Fruit fly (Drosophila melanogaster) whole organism, prepupa: ENCODE data around the gene CG14645.

Experiments
- Blimp-1 ChIP-seq: fragments of 200-800 bp; sonication (Bioruptor generic); optimal IDR thresholded peaks from 3 replicates; lab custom pipeline; 2017; ENCODE audit warnings: missing biosample characterization, missing genetic modification characterization, mild to moderate bottlenecking, moderate library complexity, missing genetic modification reagents
- CG10631 ChIP-seq: fragments of 200-800 bp; sonication (Bioruptor generic); optimal IDR thresholded peaks from 2 replicates; lab custom pipeline; 2016; ENCODE audit warnings: missing biosample characterization, missing genetic modification characterization
- CG10669 ChIP-seq: fragments of 200-800 bp; sonication (Bioruptor generic); optimal IDR thresholded peaks from 3 replicates; lab custom pipeline; 2018; ENCODE audit warnings: missing biosample characterization, mild to moderate bottlenecking, missing genetic modification characterization, moderate library complexity
- CG11294 ChIP-seq: fragments of 200-800 bp; sonication (Bioruptor generic); IDR thresholded peaks from 2 replicates; pipeline ENCODE4 v1.3.6; 2022; ENCODE audit warnings: missing biosample characterization, missing genetic modification characterization
- CG11762 ChIP-seq: fragments of 200-800 bp; sonication (Bioruptor generic); optimal IDR thresholded peaks from 3 replicates; lab custom pipeline; 2016; ENCODE audit warnings: missing biosample characterization, missing genetic modification characterization; ENCODE audit not compliant: insufficient read depth
- CG11902 ChIP-seq: fragments of 200-800 bp; sonication (Bioruptor generic); optimal IDR thresholded peaks from 3 replicates; lab custom pipeline; 2016; ENCODE audit warnings: missing biosample characterization, missing genetic modification characterization
- CG1621 ChIP-seq: fragments of 200-800 bp; sonication (Bioruptor generic); optimal IDR thresholded peaks from 3 replicates; lab custom pipeline; 2018; ENCODE audit warnings: missing biosample characterization, mild to moderate bottlenecking, missing genetic modification characterization
- CG3032 ChIP-seq: fragments of 200-800 bp; optimal IDR thresholded peaks from 2 replicates; lab custom pipeline; 2019; ENCODE audit warnings: missing biosample characterization, mild to moderate bottlenecking, missing genetic modification characterization, moderate library complexity
- CG31627 ChIP-seq: fragments of 200-800 bp; sonication (Bioruptor generic); optimal IDR thresholded peaks from 3 replicates; lab custom pipeline; 2016; ENCODE audit warnings: missing biosample characterization, missing genetic modification characterization
- CG32006 ChIP-seq: fragments of 200-800 bp; sonication (Bioruptor generic); optimal IDR thresholded peaks from 3 replicates; lab custom pipeline; 2017; ENCODE audit warnings: missing biosample characterization, mild to moderate bottlenecking, missing genetic modification characterization
- CG34406 ChIP-seq: fragments of 200-800 bp; sonication (Bioruptor generic); optimal IDR thresholded peaks from 3 replicates; lab custom pipeline; 2016; ENCODE audit warnings: missing biosample characterization, missing genetic modification characterization
- CG3919 ChIP-seq: fragments of 200-800 bp; sonication (Bioruptor generic); optimal IDR thresholded peaks from 3 replicates; lab custom pipeline; 2016; ENCODE audit warnings: missing biosample characterization, missing genetic modification characterization
- CG6163 ChIP-seq: fragments of 200-800 bp; sonication (Bioruptor generic); IDR thresholded peaks from 3 replicates; pipeline ENCODE4 v1.3.6; 2022; ENCODE audit warnings: missing biosample characterization, missing genetic modification characterization
- CG6276 ChIP-seq: fragments of 200-800 bp; sonication (Bioruptor generic); optimal IDR thresholded peaks from 2 replicates; lab custom pipeline; 2017; ENCODE audit warnings: missing biosample characterization, mild to moderate bottlenecking, missing genetic modification characterization
- CG6792 ChIP-seq: fragments of 200-800 bp; sonication (Bioruptor generic); optimal IDR thresholded peaks from 3 replicates; lab custom pipeline; 2016; ENCODE audit warnings: missing biosample characterization, missing genetic modification characterization
- CG7368 ChIP-seq: fragments of 200-800 bp; sonication (Bioruptor generic); optimal IDR thresholded peaks from 3 replicates; lab custom pipeline; 2016; ENCODE audit warnings: missing biosample characterization, missing genetic modification characterization
- CG8119 ChIP-seq: fragments of 200-800 bp; sonication (Bioruptor generic); IDR thresholded peaks from 3 replicates; pipeline ENCODE4 v1.3.6; 2022; ENCODE audit warnings: missing biosample characterization, missing genetic modification characterization
- CG8632 ChIP-seq: fragments of 200-800 bp; sonication (Bioruptor generic); optimal IDR thresholded peaks from 3 replicates; lab custom pipeline; 2016; ENCODE audit warnings: missing biosample characterization, missing genetic modification characterization
- CG9139 ChIP-seq: fragments of 200-800 bp; sonication (Bioruptor generic); optimal IDR thresholded peaks from 3 replicates; lab custom pipeline; 2017; ENCODE audit warnings: missing biosample characterization, mild to moderate bottlenecking, missing genetic modification characterization
- Eip75B ChIP-seq: fragments of 200-800 bp; sonication (Bioruptor generic); optimal IDR thresholded peaks from 3 replicates; lab custom pipeline; 2016; ENCODE audit warnings: missing biosample characterization, missing genetic modification characterization
- Gug ChIP-seq: fragments of 200-800 bp; sonication (Bioruptor generic); IDR thresholded peaks from 2 replicates; pipeline ENCODE4 v1.3.6; 2022; ENCODE audit warnings: missing biosample characterization, missing genetic modification characterization
- Hr39 ChIP-seq: fragments of 200-800 bp; sonication (Bioruptor generic); optimal IDR thresholded peaks from 2 replicates; lab custom pipeline; 2016; ENCODE audit warnings: missing biosample characterization, missing genetic modification characterization
- Hr4 ChIP-seq: fragments of 200-800 bp; sonication (Bioruptor generic); optimal IDR thresholded peaks from 3 replicates; lab custom pipeline; 2016; ENCODE audit warnings: missing biosample characterization, missing genetic modification characterization
- Lpt ChIP-seq: fragments of 200-800 bp; sonication (Bioruptor generic); optimal IDR thresholded peaks from 3 replicates; lab custom pipeline; 2016; ENCODE audit warnings: missing biosample characterization, missing genetic modification characterization
- OdsH ChIP-seq: fragments of 200-800 bp; sonication (Bioruptor generic); optimal IDR thresholded peaks from 3 replicates; lab custom pipeline; 2016; ENCODE audit warnings: missing biosample characterization, missing genetic modification characterization
- Sox14 ChIP-seq: fragments of 200-800 bp; sonication (Bioruptor generic); optimal IDR thresholded peaks from 3 replicates; lab custom pipeline; 2016; ENCODE audit warnings: missing biosample characterization, missing genetic modification characterization
- achi ChIP-seq: fragments of 200-800 bp; sonication (Bioruptor generic); optimal IDR thresholded peaks from 3 replicates; lab custom pipeline; 2016; ENCODE audit warnings: missing biosample characterization, missing genetic modification characterization
- cyc ChIP-seq: fragments of 200-800 bp; sonication (Bioruptor generic); optimal IDR thresholded peaks from 3 replicates; lab custom pipeline; 2016; ENCODE audit warnings: missing biosample characterization, missing genetic modification characterization
- dsx ChIP-seq: fragments of 200-800 bp; optimal IDR thresholded peaks from 3 replicates; lab custom pipeline; 2019; ENCODE audit warnings: missing biosample characterization, mild to moderate bottlenecking, missing genetic modification characterization, moderate library complexity; ENCODE audit not compliant: poor library complexity, severe bottlenecking
- eg ChIP-seq: fragments of 200-800 bp; sonication (Bioruptor generic); IDR thresholded peaks from 3 replicates; pipeline ENCODE4 v1.3.6; 2022; ENCODE audit warnings: missing biosample characterization, missing genetic modification characterization
- fd59A ChIP-seq: fragments of 200-800 bp; sonication (Bioruptor generic); optimal IDR thresholded peaks from 2 replicates; lab custom pipeline; 2017; ENCODE audit warnings: missing biosample characterization, mild to moderate bottlenecking, missing genetic modification characterization, missing genetic modification reagents
- fd85E ChIP-seq: fragments of 200-800 bp; sonication (Bioruptor generic); optimal IDR thresholded peaks from 3 replicates; lab custom pipeline; 2016; ENCODE audit warnings: missing biosample characterization, missing genetic modification characterization
- fkh ChIP-seq: fragments of 200-800 bp; sonication (Bioruptor generic); optimal IDR thresholded peaks from 3 replicates; lab custom pipeline; 2017; ENCODE audit warnings: missing biosample characterization, mild to moderate bottlenecking, missing genetic modification characterization, moderate library complexity
- lz ChIP-seq: fragments of 200-800 bp; sonication (Bioruptor generic); optimal IDR thresholded peaks from 3 replicates; lab custom pipeline; 2016; ENCODE audit warnings: missing biosample characterization, missing genetic modification characterization
- net ChIP-seq: fragments of 200-800 bp; sonication (Bioruptor generic); optimal IDR thresholded peaks from 3 replicates; lab custom pipeline; 2016; ENCODE audit warnings: missing biosample characterization, missing genetic modification characterization
- pdm3 ChIP-seq: fragments of 200-800 bp; sonication (Bioruptor generic); optimal IDR thresholded peaks from 3 replicates; lab custom pipeline; 2016; ENCODE audit warnings: missing biosample characterization, missing genetic modification characterization
- salr ChIP-seq, 2 experiments: fragments of 200-800 bp; sonication (Bioruptor generic); optimal IDR thresholded peaks; 3 replicates each; lab custom pipeline; 2016 to 2018; ENCODE audit warnings: missing biosample characterization in 2 of 2, missing genetic modification characterization in 2 of 2, mild to moderate bottlenecking in 1 of 2
- spab ChIP-seq: fragments of 200-800 bp; sonication (Bioruptor generic); optimal IDR thresholded peaks from 2 replicates; lab custom pipeline; 2017; ENCODE audit warnings: missing biosample characterization, mild to moderate bottlenecking, missing genetic modification characterization, missing genetic modification reagents
- ss ChIP-seq, 2 experiments: fragments of 200-800 bp; sonication (Bioruptor generic); optimal IDR thresholded peaks; 2 replicates in 1 of 2; 3 replicates in 1 of 2; lab custom pipeline; 2017 to 2018; ENCODE audit warnings: mild to moderate bottlenecking in 2 of 2, missing biosample characterization in 2 of 2, missing genetic modification characterization in 2 of 2, moderate library complexity in 1 of 2
- svp ChIP-seq: fragments of 200-800 bp; sonication (Bioruptor generic); peaks from one replicate; lab custom pipeline; 2016; ENCODE audit warnings: missing biosample characterization, missing genetic modification characterization

Gene CG14645

DNA sequence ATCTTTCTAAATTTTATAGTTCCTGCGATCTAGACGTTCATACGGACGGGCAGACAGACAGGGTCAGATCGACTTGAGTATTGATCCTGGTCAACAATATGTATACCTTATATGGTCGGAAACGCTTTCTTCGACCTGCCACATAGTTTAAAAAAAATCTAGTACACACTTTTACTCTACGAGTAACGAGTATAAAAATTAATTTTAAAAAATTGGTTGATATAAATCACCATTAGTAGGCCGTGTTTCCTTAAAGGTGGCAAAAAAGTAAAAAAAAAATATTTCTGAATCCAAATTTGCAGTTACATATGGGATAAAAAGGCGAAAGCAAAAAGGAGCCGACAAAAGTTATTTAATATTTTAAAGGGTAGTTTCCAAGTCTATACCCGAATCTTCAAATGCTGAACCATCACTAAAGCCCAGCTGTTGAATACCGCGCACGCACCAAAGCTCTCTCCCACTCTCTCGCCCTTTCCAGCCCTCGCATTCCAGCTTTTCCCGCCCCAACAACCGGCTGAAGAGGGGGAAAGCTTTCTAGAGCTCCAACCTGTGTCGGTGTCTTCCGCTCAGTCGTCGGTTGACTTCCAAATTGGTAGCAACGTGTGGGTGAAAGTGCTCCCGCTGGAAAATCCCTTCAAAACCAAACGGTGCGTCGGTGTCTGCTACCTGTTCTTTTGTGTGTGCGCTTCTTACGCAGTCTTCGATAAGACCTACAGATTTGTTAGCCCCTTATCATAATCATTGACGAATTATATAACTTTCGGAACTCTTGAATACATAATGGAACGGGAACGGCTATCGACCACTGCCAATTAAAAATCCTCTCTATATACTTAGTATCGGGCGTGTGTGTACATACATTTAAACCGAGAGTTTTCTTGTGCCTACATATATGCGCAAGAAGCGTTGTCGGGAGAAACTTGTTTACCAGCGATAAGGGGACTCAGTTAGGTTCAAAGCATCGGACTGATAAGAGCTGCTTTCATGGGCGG, 43.8 kb downstream of the CG14645 start, which contains the start of gene Sfxn1-3 (continued):
- TF ChIP-seq CG9139 (GFP tag; lab: Kevin White, UChicago) (peak; percentile 70), Gug (GFP tag; lab: Robert Waterston, UW) (no peak), CG1621 (no peak), CG31627 (peak; percentile 35), OdsH (GFP tag; lab: Kevin White, UChicago) (no peak), CG3032 (peak; percentile 4), Eip75B (GFP tag; lab: Kevin White, UChicago) (no peak), CG11762 (GFP tag; lab: Kevin White, UChicago) (peak; percentile 37), pdm3 (GFP tag; lab: Kevin White, UChicago) (no peak), Sox14 (GFP tag; lab: Kevin White, UChicago) (peak; percentile 10), fd59A (no peak), eg (GFP tag; lab: Robert Waterston, UW) (peak; percentile 71; the same call in 2 of the 3 replicates), CG11294 (no peak; the same call in 1 of the 2 replicates), CG8632 (GFP tag; lab: Kevin White, UChicago) (peak; percentile 10), ss (GFP tag; optimal IDR thresholded peaks at IDR 0.05; lab: Kevin White, UChicago) (peak in 1 of 2 experiments; percentile 66), CG3919 (GFP tag; lab: Kevin White, UChicago) (peak; percentile 67), Hr39 (GFP tag; lab: Kevin White, UChicago) (peak; percentile 22), CG10669 (no peak), CG11902 (no peak), achi (no peak), CG10631 (GFP tag; lab: Kevin White, UChicago) (no peak), CG34406 (peak; percentile 11), Hr4 (no peak), fd85E (GFP tag; lab: Kevin White, UChicago) (no peak), fkh (GFP tag; lab: Kevin White, UChicago) (peak; percentile 87), spab (GFP tag; lab: Kevin White, UChicago) (no peak), Blimp-1 (peak; percentile 40), CG32006 (GFP tag; lab: Kevin White, UChicago) (no peak), dsx (GFP tag; lab: Kevin White, UChicago) (peak; percentile 72), Lpt (GFP tag; lab: Kevin White, UChicago) (peak; percentile 7), cyc (no peak), CG7368 (GFP tag; lab: Kevin White, UChicago) (peak; percentile 46), CG6163 (GFP tag; lab: Robert Waterston, UW) (peak; percentile 68), CG8119 (peak; percentile 50; the same call in 2 of the 3 replicates), CG6276 (GFP tag; lab: Kevin White, UChicago) (no peak), salr (GFP tag; optimal IDR thresholded peaks at IDR 0.05; lab: Kevin White, UChicago) (peak in 1 of 2 experiments; percentile 4), svp (peak; percentile 86), net (GFP tag; lab: Kevin White, UChicago) (peak; percentile 62), lz (GFP tag; lab: Kevin White, UChicago) (peak; percentile 37), CG6792 (GFP tag; lab: Kevin White, UChicago) (peak; percentile 4)
